Fruit fly (Drosophila melanogaster) Kc167 (cell line): Measurements from ENCODE around the gene SrpRbeta.

Experiments
- Myc ChIP-seq: fragments of >200 bp; optimal IDR thresholded peaks from 2 replicates; lab custom pipeline; 2017; ENCODE audit warnings: missing external identifiers
- Sin3A ChIP-seq: fragments of >200 bp; optimal IDR thresholded peaks from 2 replicates; lab custom pipeline; 2018; ENCODE audit warnings: missing external identifiers
- h ChIP-seq: fragments of >200 bp; optimal IDR thresholded peaks from 3 replicates; lab custom pipeline; 2018; ENCODE audit warnings: missing external identifiers
- insv ChIP-seq: fragments of >200 bp; optimal IDR thresholded peaks from 3 replicates; lab custom pipeline; 2018; ENCODE audit warnings: missing external identifiers
- psq ChIP-seq: fragments of >200 bp; optimal IDR thresholded peaks from 2 replicates; lab custom pipeline; 2017; ENCODE audit warnings: missing external identifiers
- ttk ChIP-seq: sonication (Bioruptor generic); optimal IDR thresholded peaks from 2 replicates; lab custom pipeline; 2017; ENCODE audit warnings: missing external identifiers

The SrpRbeta gene

dm6 chr3L:8672199-8673059 is 47.6 kb downstream of the SrpRbeta start:
- TF ChIP-seq ttk: no peak
- no peak for TF ChIP-seq Myc (lab: Kevin White, UChicago)
- TF ChIP-seq psq (lab: Kevin White, UChicago): no peak
- no peak for TF ChIP-seq h
- TF ChIP-seq Sin3A (lab: Kevin White, UChicago): no peak
- no peak for TF ChIP-seq insv (lab: Kevin White, UChicago)

- TF ChIP-seq psq (lab: Kevin White, UChicago) (no peak), insv (lab: Kevin White, UChicago) (no peak), Myc (lab: Kevin White, UChicago) (no peak), ttk (no peak), h (no peak), Sin3A (lab: Kevin White, UChicago) (no peak)
Measured at dm6 chr3L:8670983-8671382, 49.0 kb downstream of the SrpRbeta start.

dm6 chr3L:8669847-8670622 is 50.0 kb downstream of the SrpRbeta start:
- TF ChIP-seq Sin3A (lab: Kevin White, UChicago) (no peak), Myc (lab: Kevin White, UChicago) (no peak), ttk (no peak), psq (lab: Kevin White, UChicago) (no peak), h (no peak)

dm6 chr3L:8669087-8669486 is 50.9 kb downstream of the SrpRbeta start:
- no peak for TF ChIP-seq psq (lab: Kevin White, UChicago)
- TF ChIP-seq h: no peak
- TF ChIP-seq Myc (lab: Kevin White, UChicago): no peak
- no peak for TF ChIP-seq insv (lab: Kevin White, UChicago)
